Fruit fly (Drosophila melanogaster) whole organism, pupa: ENCODE results near the gene CG2964.

Experiments
- CG10348 ChIP-seq: fragments of 200-800 bp; sonication (Bioruptor generic); IDR thresholded peaks from 2 replicates; pipeline ENCODE4 v1.3.6; 2022; ENCODE audit warnings: missing biosample characterization, missing genetic modification characterization
- CG14655 ChIP-seq: fragments of 200-800 bp; sonication (Bioruptor generic); optimal IDR thresholded peaks from 3 replicates; lab custom pipeline; 2017; ENCODE audit warnings: mild to moderate bottlenecking, missing biosample characterization, missing genetic modification reagents, missing genetic modification characterization
- CG15710 ChIP-seq: fragments of 200-800 bp; sonication (Bioruptor generic); optimal IDR thresholded peaks from 2 replicates; lab custom pipeline; 2018; ENCODE audit warnings: missing biosample characterization, mild to moderate bottlenecking, missing genetic modification characterization, moderate library complexity
- CG32121 ChIP-seq: fragments of 200-800 bp; sonication (Bioruptor generic); IDR thresholded peaks from 2 replicates; pipeline ENCODE4 v1.3.6; 2022; ENCODE audit warnings: missing biosample characterization, missing genetic modification characterization
- CG34367 ChIP-seq: fragments of 200-800 bp; sonication (Bioruptor generic); optimal IDR thresholded peaks from 2 replicates; lab custom pipeline; 2018; ENCODE audit warnings: missing biosample characterization, mild to moderate bottlenecking, missing genetic modification characterization
- CG4496 ChIP-seq: fragments of 200-800 bp; sonication (Bioruptor generic); IDR thresholded peaks from 3 replicates; pipeline ENCODE4 v1.3.6; 2022; ENCODE audit warnings: missing biosample characterization, missing genetic modification characterization
- CG8159 ChIP-seq: fragments of 200-800 bp; sonication (Bioruptor generic); optimal IDR thresholded peaks from 3 replicates; lab custom pipeline; 2018; ENCODE audit warnings: missing biosample characterization, mild to moderate bottlenecking, missing genetic modification characterization, moderate library complexity
- EcR ChIP-seq: fragments of 200-800 bp; sonication (Bioruptor generic); optimal IDR thresholded peaks from 3 replicates; lab custom pipeline; 2019; ENCODE audit warnings: missing biosample characterization, missing genetic modification characterization, mild to moderate bottlenecking, moderate library complexity, missing genetic modification reagents
- Ets98B ChIP-seq: fragments of 200-800 bp; sonication (Bioruptor generic); IDR thresholded peaks from 2 replicates; pipeline ENCODE4 v1.3.6; 2022; ENCODE audit warnings: missing biosample characterization, missing genetic modification characterization
- Pif1B ChIP-seq: fragments of 200-800 bp; sonication (Bioruptor generic); optimal IDR thresholded peaks from 3 replicates; lab custom pipeline; 2016; ENCODE audit warnings: missing biosample characterization, missing genetic modification characterization
- Snoo ChIP-seq: fragments of 200-800 bp; sonication (Bioruptor generic); optimal IDR thresholded peaks from 3 replicates; lab custom pipeline; 2017; ENCODE audit warnings: missing biosample characterization, mild to moderate bottlenecking, missing genetic modification characterization, inconsistent platforms
- fd96Ca ChIP-seq: fragments of 200-800 bp; sonication (Bioruptor generic); IDR thresholded peaks from 3 replicates; pipeline ENCODE4 v1.3.6; 2022; ENCODE audit warnings: missing biosample characterization, missing genetic modification characterization
- rn ChIP-seq: fragments of 200-800 bp; sonication (Bioruptor generic); IDR thresholded peaks from 2 replicates; pipeline ENCODE4 v1.3.6; 2022; ENCODE audit warnings: missing biosample characterization, missing genetic modification characterization

DNA sequence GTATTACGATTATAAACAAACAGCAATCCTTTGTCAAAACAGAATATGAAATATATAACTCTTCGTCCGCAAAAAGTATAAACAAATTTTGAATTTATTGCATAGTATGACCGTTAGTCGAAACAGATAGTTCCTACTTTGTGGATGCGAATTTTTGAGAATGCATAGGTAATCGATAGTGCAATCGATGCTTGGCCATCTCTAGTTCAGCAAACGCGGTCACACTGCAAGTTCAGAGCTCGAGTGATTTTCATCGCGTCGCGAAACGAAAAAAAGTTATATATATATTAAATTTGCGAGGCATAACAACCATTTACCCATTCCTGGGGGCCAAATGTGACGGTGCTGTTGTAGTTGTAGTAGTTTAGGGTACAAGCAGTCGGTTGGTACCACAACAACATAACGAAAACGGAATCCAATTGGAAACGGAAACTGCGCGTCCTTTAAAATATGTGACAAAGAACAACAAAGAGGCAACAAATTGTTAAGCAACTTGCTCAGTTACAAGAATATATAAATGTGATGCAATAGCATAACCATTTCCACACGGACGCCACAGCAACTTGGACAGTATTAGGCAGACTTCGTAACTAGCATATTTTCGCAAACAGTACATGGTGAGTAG is 44.8 kb downstream of the CG2964 start, which contains the start of gene CG2991:
- TF ChIP-seq CG32121 (no peak), EcR (GFP tag; lab: Kevin White, UChicago) (peak; percentile 21), rn (GFP tag; lab: Robert Waterston, UW) (no peak), CG10348 (no peak), CG8159 (tag; lab: Kevin White, UChicago) (peak; percentile 18), Snoo (tag; lab: Kevin White, UChicago) (no peak), CG15710 (tag; lab: Kevin White, UChicago) (no peak), CG4496 (GFP tag; lab: Robert Waterston, UW) (0 out of 3 replicates have a peak, but pooled peaks have one; percentile 17), Pif1B (GFP tag; lab: Kevin White, UChicago) (peak; percentile 48), CG34367 (tag; lab: Kevin White, UChicago) (no peak), Ets98B (GFP tag; lab: Robert Waterston, UW) (peak; percentile 11; the same call in 1 of the 2 replicates), CG14655 (GFP tag; lab: Kevin White, UChicago) (no peak), fd96Ca (no peak)
